Fruit fly (Drosophila melanogaster): Measurements from ENCODE around the gene CG14556.
A peak's percentile ranks its signal among the peaks of the same experiment; 100 is the strongest.

Gene CG14556

dm6 chr3R:26103440-26103839 lies 23.0 kb upstream of the CG14556 start (continued):
- peak; percentile 42; the same call in 1 of the 3 replicates for TF ChIP-seq knrl (GFP tag; IDR thresholded peaks at IDR 0.05; ENCODE audit: partially characterized antibody)
- TF ChIP-seq da (GFP tag; optimal IDR thresholded peaks at IDR 0.05) = no peak
- TF ChIP-seq CG12769 (tag; optimal IDR thresholded peaks at IDR 0.05) = no peak
- TF ChIP-seq ac (GFP tag; optimal IDR thresholded peaks at IDR 0.05) = no peak
- TF ChIP-seq Med (GFP tag) = peak; percentile 52
- TF ChIP-seq CG31365 (tag; optimal IDR thresholded peaks at IDR 0.05) = peak; percentile 99
- no peak for TF ChIP-seq CG4617 (GFP tag; optimal IDR thresholded peaks at IDR 0.05; ENCODE audit: borderline replicate concordance)
- peak; percentile 46 for TF ChIP-seq pzg (GFP tag; optimal IDR thresholded peaks at IDR 0.05)
- TF ChIP-seq chinmo (GFP tag; IDR thresholded peaks at IDR 0.05; ENCODE audit: partially characterized antibody) = peak; percentile 81; the same call in 2 of the 4 replicates
- TF ChIP-seq CG9727 (GFP tag; optimal IDR thresholded peaks at IDR 0.05) = no peak
- peak; percentile 13 for TF ChIP-seq Dek (tag; optimal IDR thresholded peaks at IDR 0.05)
- peak; percentile 94 for TF ChIP-seq sd (tag; optimal IDR thresholded peaks at IDR 0.05)
- TF ChIP-seq E2f2 (GFP tag; IDR thresholded peaks at IDR 0.05) = peak; percentile 100
- peak; percentile 3 for TF ChIP-seq gfzf (GFP tag; optimal IDR thresholded peaks at IDR 0.05)
- TF ChIP-seq CG12744 (GFP tag; optimal IDR thresholded peaks at IDR 0.05) = no peak
- no peak for TF ChIP-seq CG6654 (GFP tag; optimal IDR thresholded peaks at IDR 0.05)
- peak; percentile 48 for TF ChIP-seq CTCF (GFP tag; optimal IDR thresholded peaks at IDR 0.05)
- peak; percentile 17; the same call in 1 of the 3 replicates for TF ChIP-seq Opbp (GFP tag; IDR thresholded peaks at IDR 0.05; ENCODE audit: partially characterized antibody)
- peak; percentile 62 for TF ChIP-seq HmgZ (tag; optimal IDR thresholded peaks at IDR 0.05)
- TF ChIP-seq CG12219 (GFP tag; optimal IDR thresholded peaks at IDR 0.05) = no peak
- TF ChIP-seq Mad (GFP tag; optimal IDR thresholded peaks at IDR 0.05) = no peak
- TF ChIP-seq pb (GFP tag; optimal IDR thresholded peaks at IDR 0.05) = no peak
- TF ChIP-seq insv (GFP tag; optimal IDR thresholded peaks at IDR 0.05) = no peak
- peak; percentile 31 for TF ChIP-seq CG1603 (tag; optimal IDR thresholded peaks at IDR 0.05)
- TF ChIP-seq H15 (GFP tag; IDR thresholded peaks at IDR 0.05) = no peak
- TF ChIP-seq Eip74EF (GFP tag; optimal IDR thresholded peaks at IDR 0.05) = peak in 1 of 2 experiments; percentile 56
- no peak for TF ChIP-seq pita (GFP tag; optimal IDR thresholded peaks at IDR 0.05)
- TF ChIP-seq Gug (GFP tag; IDR thresholded peaks at IDR 0.05) = no peak
- peak; percentile 100 for TF ChIP-seq Dp (GFP tag; optimal IDR thresholded peaks at IDR 0.05)
- no peak for TF ChIP-seq Dref (GFP tag; IDR thresholded peaks at IDR 0.05)
- peak; percentile 3 for TF ChIP-seq CG15514 (GFP tag; optimal IDR thresholded peaks at IDR 0.05)
- no peak for TF ChIP-seq ham (GFP tag; IDR thresholded peaks at IDR 0.05)
- TF ChIP-seq CG11504 (tag; optimal IDR thresholded peaks at IDR 0.05) = peak; percentile 65
- peak; percentile 57 for TF ChIP-seq CG2712 (tag; optimal IDR thresholded peaks at IDR 0.05)
- no peak for TF ChIP-seq Drgx (GFP tag; IDR thresholded peaks at IDR 0.05)
- peak; percentile 68 for TF ChIP-seq Adf1 (GFP tag; IDR thresholded peaks at IDR 0.05)
- no peak for TF ChIP-seq Deaf1 (tag; optimal IDR thresholded peaks at IDR 0.05)
- TF ChIP-seq CG7357 (GFP tag; IDR thresholded peaks at IDR 0.05) = no peak
- TF ChIP-seq CG8290 (GFP tag; optimal IDR thresholded peaks at IDR 0.05) = no peak
- TF ChIP-seq CG8290 (tag; optimal IDR thresholded peaks at IDR 0.05) = peak in 1 of 2 experiments; percentile 17
- TF ChIP-seq Ets97D (GFP tag; optimal IDR thresholded peaks at IDR 0.05) = peak; percentile 12
- TF ChIP-seq Dll (GFP tag; IDR thresholded peaks at IDR 0.05; ENCODE audit: partially characterized antibody) = no peak

Measured in whole organism, embryonic.